Fruit fly (Drosophila melanogaster): ENCODE data around the gene ome.

Gene ome

dm6 chr3L:14665802-14666351 is 6.8 kb upstream of the ome start:
- peak; percentile 66 for TF ChIP-seq noc (tag; optimal IDR thresholded peaks at IDR 0.05)

dm6 chr3L:14668638-14669037 is 4.0 kb upstream of the ome start:
- TF ChIP-seq noc (tag; optimal IDR thresholded peaks at IDR 0.05) = no peak

- no peak for TF ChIP-seq noc (tag; optimal IDR thresholded peaks at IDR 0.05)
These were observed 1.1 kb upstream of the ome start for dm6 chr3L:14671546-14671945.

dm6 chr3L:14673740-14674463 is 1.3 kb downstream of the ome start:
- TF ChIP-seq noc (tag; optimal IDR thresholded peaks at IDR 0.05) = no peak

- peak; percentile 83 for TF ChIP-seq noc (tag; optimal IDR thresholded peaks at IDR 0.05)
These were observed 5.5 kb downstream of the ome start, which contains the start of gene CG4914 for dm6 chr3L:14678097-14678679. CG4914 (minus strand) TSS chr3L:14678147.

dm6 chr3L:14681504-14681903 is 8.9 kb downstream of the ome start:
- no peak for TF ChIP-seq noc (tag; optimal IDR thresholded peaks at IDR 0.05)

- no peak for TF ChIP-seq noc (tag; optimal IDR thresholded peaks at IDR 0.05)
These were observed 11.8 kb downstream of the ome start, which contains the start of gene Dnaaf6 for dm6 chr3L:14684468-14684867. Dnaaf6 (plus strand) TSS chr3L:14684768.

- no peak for TF ChIP-seq noc (tag; optimal IDR thresholded peaks at IDR 0.05)
These were observed 13.6 kb downstream of the ome start for dm6 chr3L:14686251-14686650.

- TF ChIP-seq noc (tag; optimal IDR thresholded peaks at IDR 0.05) = no peak
These were observed 18.4 kb downstream of the ome start, which contains the start of gene gdrd for dm6 chr3L:14691047-14691446. gdrd (plus strand) TSS chr3L:14691347.

dm6 chr3L:14697005-14697404 is 24.4 kb downstream of the ome start, which contains the start of gene CG13474:
CG13474 (minus strand) TSS chr3L:14697105.
- TF ChIP-seq noc (tag; optimal IDR thresholded peaks at IDR 0.05) = no peak

- TF ChIP-seq noc (tag; optimal IDR thresholded peaks at IDR 0.05) = no peak
These were observed 28.9 kb downstream of the ome start, which contains the start of gene CG17177 for dm6 chr3L:14701578-14701977. CG17177 (minus strand) TSS chr3L:14701678.

dm6 chr3L:14705164-14705563 is 32.5 kb downstream of the ome start, which contains the start of gene CG13476:
CG13476 (plus strand) TSS chr3L:14705464.
- TF ChIP-seq noc (tag; optimal IDR thresholded peaks at IDR 0.05) = no peak

dm6 chr3L:14706461-14706880 is 33.8 kb downstream of the ome start:
- TF ChIP-seq noc (tag; optimal IDR thresholded peaks at IDR 0.05) = no peak

- TF ChIP-seq noc (tag; optimal IDR thresholded peaks at IDR 0.05) = no peak
These were observed 35.4 kb downstream of the ome start for dm6 chr3L:14708053-14708452.

dm6 chr3L:14712799-14713198 is 40.2 kb downstream of the ome start:
- peak; percentile 38 for TF ChIP-seq noc (tag; optimal IDR thresholded peaks at IDR 0.05)

dm6 chr3L:14728460-14728859 is 55.8 kb downstream of the ome start, which contains the start of gene CG13473:
CG13473 (plus strand) TSS chr3L:14728760.
- TF ChIP-seq noc (tag; optimal IDR thresholded peaks at IDR 0.05) = no peak

dm6 chr3L:14731790-14732189 is 59.2 kb downstream of the ome start:
- no peak for TF ChIP-seq noc (tag; optimal IDR thresholded peaks at IDR 0.05)

Data from whole organism, larva.